Fruit fly (Drosophila melanogaster) whole organism, prepupa: ENCODE data around the gene Tpt.

ENCODE experiments used
- Blimp-1 ChIP-seq: fragments of 200-800 bp; sonication (Bioruptor generic); optimal IDR thresholded peaks from 3 replicates; lab custom pipeline; 2017; ENCODE audit warnings: missing biosample characterization, missing genetic modification characterization, mild to moderate bottlenecking, moderate library complexity, missing genetic modification reagents
- CG11294 ChIP-seq: fragments of 200-800 bp; sonication (Bioruptor generic); IDR thresholded peaks from 2 replicates; pipeline ENCODE4 v1.3.6; 2022; ENCODE audit warnings: missing biosample characterization, missing genetic modification characterization
- CG15336 ChIP-seq: fragments of 200-800 bp; sonication (Bioruptor generic); IDR thresholded peaks from 2 replicates; pipeline ENCODE4 v1.3.6; 2022; ENCODE audit warnings: missing biosample characterization, missing genetic modification characterization
- CG3032 ChIP-seq: fragments of 200-800 bp; optimal IDR thresholded peaks from 2 replicates; lab custom pipeline; 2019; ENCODE audit warnings: missing biosample characterization, mild to moderate bottlenecking, missing genetic modification characterization, moderate library complexity
- CG32006 ChIP-seq: fragments of 200-800 bp; sonication (Bioruptor generic); optimal IDR thresholded peaks from 3 replicates; lab custom pipeline; 2017; ENCODE audit warnings: missing biosample characterization, mild to moderate bottlenecking, missing genetic modification characterization
- CG3919 ChIP-seq: fragments of 200-800 bp; sonication (Bioruptor generic); optimal IDR thresholded peaks from 3 replicates; lab custom pipeline; 2016; ENCODE audit warnings: missing biosample characterization, missing genetic modification characterization
- CG4318 ChIP-seq: fragments of 200-800 bp; sonication (Bioruptor generic); optimal IDR thresholded peaks from 3 replicates; lab custom pipeline; 2017; ENCODE audit warnings: missing biosample characterization, mild to moderate bottlenecking, missing genetic modification characterization
- CG6276 ChIP-seq: fragments of 200-800 bp; sonication (Bioruptor generic); optimal IDR thresholded peaks from 2 replicates; lab custom pipeline; 2017; ENCODE audit warnings: missing biosample characterization, mild to moderate bottlenecking, missing genetic modification characterization
- CG6854 ChIP-seq: fragments of 200-800 bp; sonication (Bioruptor generic); optimal IDR thresholded peaks from 2 replicates; lab custom pipeline; 2017; ENCODE audit warnings: missing biosample characterization, mild to moderate bottlenecking, missing genetic modification characterization
- CG8119 ChIP-seq: fragments of 200-800 bp; sonication (Bioruptor generic); IDR thresholded peaks from 3 replicates; pipeline ENCODE4 v1.3.6; 2022; ENCODE audit warnings: missing biosample characterization, missing genetic modification characterization
- Eip78C ChIP-seq: fragments of 200-800 bp; sonication (Bioruptor generic); peaks from one replicate; lab custom pipeline; 2016; ENCODE audit warnings: missing biosample characterization, missing genetic modification characterization
- Eip93F ChIP-seq: fragments of 200-800 bp; sonication (Bioruptor generic); optimal IDR thresholded peaks from 2 replicates; lab custom pipeline; 2016; ENCODE audit warnings: missing biosample characterization, mild to moderate bottlenecking, missing genetic modification characterization
- Ets21C ChIP-seq: fragments of 200-800 bp; sonication (Bioruptor generic); optimal IDR thresholded peaks from 3 replicates; lab custom pipeline; 2016; ENCODE audit warnings: missing biosample characterization, missing genetic modification characterization
- Ets96B ChIP-seq: fragments of 200-800 bp; optimal IDR thresholded peaks from 2 replicates; lab custom pipeline; 2019; ENCODE audit warnings: missing biosample characterization, mild to moderate bottlenecking, missing genetic modification characterization, moderate library complexity
- Hr38 ChIP-seq: sonication (Bioruptor generic); optimal IDR thresholded peaks from 2 replicates; lab custom pipeline; 2016; ENCODE audit warnings: missing biosample characterization, missing genetic modification characterization
- Hr4 ChIP-seq: fragments of 200-800 bp; sonication (Bioruptor generic); optimal IDR thresholded peaks from 3 replicates; lab custom pipeline; 2016; ENCODE audit warnings: missing biosample characterization, missing genetic modification characterization
- Met ChIP-seq: fragments of 200-800 bp; sonication (Bioruptor generic); optimal IDR thresholded peaks from 3 replicates; lab custom pipeline; 2016; ENCODE audit warnings: missing biosample characterization, missing genetic modification characterization
- OdsH ChIP-seq: fragments of 200-800 bp; sonication (Bioruptor generic); optimal IDR thresholded peaks from 3 replicates; lab custom pipeline; 2016; ENCODE audit warnings: missing biosample characterization, missing genetic modification characterization
- Smox ChIP-seq: fragments of 200-800 bp; sonication (Bioruptor generic); optimal IDR thresholded peaks from 3 replicates; lab custom pipeline; 2016; ENCODE audit warnings: missing biosample characterization, missing genetic modification characterization
- Sox14 ChIP-seq: fragments of 200-800 bp; sonication (Bioruptor generic); optimal IDR thresholded peaks from 3 replicates; lab custom pipeline; 2016; ENCODE audit warnings: missing biosample characterization, missing genetic modification characterization
- Sox15 ChIP-seq: fragments of 200-800 bp; sonication (Bioruptor generic); optimal IDR thresholded peaks from 3 replicates; lab custom pipeline; 2016; ENCODE audit warnings: missing biosample characterization, missing genetic modification characterization
- achi ChIP-seq: fragments of 200-800 bp; sonication (Bioruptor generic); optimal IDR thresholded peaks from 3 replicates; lab custom pipeline; 2016; ENCODE audit warnings: missing biosample characterization, missing genetic modification characterization
- acj6 ChIP-seq: fragments of 200-800 bp; sonication (Bioruptor generic); optimal IDR thresholded peaks from 3 replicates; lab custom pipeline; 2016; ENCODE audit warnings: missing biosample characterization, missing genetic modification characterization
- dac ChIP-seq: fragments of 200-800 bp; sonication (Bioruptor generic); optimal IDR thresholded peaks from 2 replicates; lab custom pipeline; 2017; ENCODE audit warnings: missing biosample characterization, mild to moderate bottlenecking, missing genetic modification characterization
- dsx ChIP-seq: fragments of 200-800 bp; optimal IDR thresholded peaks from 3 replicates; lab custom pipeline; 2019; ENCODE audit warnings: missing biosample characterization, mild to moderate bottlenecking, missing genetic modification characterization, moderate library complexity; ENCODE audit not compliant: poor library complexity, severe bottlenecking
- eg ChIP-seq: fragments of 200-800 bp; sonication (Bioruptor generic); IDR thresholded peaks from 3 replicates; pipeline ENCODE4 v1.3.6; 2022; ENCODE audit warnings: missing biosample characterization, missing genetic modification characterization
- esn ChIP-seq: fragments of 200-800 bp; sonication (Bioruptor generic); optimal IDR thresholded peaks from 2 replicates; lab custom pipeline; 2016; ENCODE audit warnings: missing biosample characterization, mild to moderate bottlenecking, missing genetic modification characterization, moderate library complexity
- fd85E ChIP-seq: fragments of 200-800 bp; sonication (Bioruptor generic); optimal IDR thresholded peaks from 3 replicates; lab custom pipeline; 2016; ENCODE audit warnings: missing biosample characterization, missing genetic modification characterization
- fkh ChIP-seq: fragments of 200-800 bp; sonication (Bioruptor generic); optimal IDR thresholded peaks from 3 replicates; lab custom pipeline; 2017; ENCODE audit warnings: missing biosample characterization, mild to moderate bottlenecking, missing genetic modification characterization, moderate library complexity
- net ChIP-seq: fragments of 200-800 bp; sonication (Bioruptor generic); optimal IDR thresholded peaks from 3 replicates; lab custom pipeline; 2016; ENCODE audit warnings: missing biosample characterization, missing genetic modification characterization
- pdm3 ChIP-seq: fragments of 200-800 bp; sonication (Bioruptor generic); optimal IDR thresholded peaks from 3 replicates; lab custom pipeline; 2016; ENCODE audit warnings: missing biosample characterization, missing genetic modification characterization
- salr ChIP-seq, 2 experiments: fragments of 200-800 bp; sonication (Bioruptor generic); optimal IDR thresholded peaks; 3 replicates each; lab custom pipeline; 2016 to 2018; ENCODE audit warnings: missing biosample characterization in 2 of 2, missing genetic modification characterization in 2 of 2, mild to moderate bottlenecking in 1 of 2
- spab ChIP-seq: fragments of 200-800 bp; sonication (Bioruptor generic); optimal IDR thresholded peaks from 2 replicates; lab custom pipeline; 2017; ENCODE audit warnings: missing biosample characterization, mild to moderate bottlenecking, missing genetic modification characterization, missing genetic modification reagents
- ss ChIP-seq, 2 experiments: fragments of 200-800 bp; sonication (Bioruptor generic); optimal IDR thresholded peaks; 2 replicates in 1 of 2; 3 replicates in 1 of 2; lab custom pipeline; 2017 to 2018; ENCODE audit warnings: mild to moderate bottlenecking in 2 of 2, missing biosample characterization in 2 of 2, missing genetic modification characterization in 2 of 2, moderate library complexity in 1 of 2
- svp ChIP-seq: fragments of 200-800 bp; sonication (Bioruptor generic); peaks from one replicate; lab custom pipeline; 2016; ENCODE audit warnings: missing biosample characterization, missing genetic modification characterization
- topi ChIP-seq: fragments of 200-800 bp; sonication (Bioruptor generic); optimal IDR thresholded peaks from 3 replicates; lab custom pipeline; 2016; ENCODE audit warnings: missing biosample characterization, missing genetic modification characterization
- vri ChIP-seq: fragments of 200-800 bp; sonication (Bioruptor generic); optimal IDR thresholded peaks from 3 replicates; lab custom pipeline; 2016; ENCODE audit warnings: missing biosample characterization, mild to moderate bottlenecking, missing genetic modification characterization

Gene Tpt

DNA sequence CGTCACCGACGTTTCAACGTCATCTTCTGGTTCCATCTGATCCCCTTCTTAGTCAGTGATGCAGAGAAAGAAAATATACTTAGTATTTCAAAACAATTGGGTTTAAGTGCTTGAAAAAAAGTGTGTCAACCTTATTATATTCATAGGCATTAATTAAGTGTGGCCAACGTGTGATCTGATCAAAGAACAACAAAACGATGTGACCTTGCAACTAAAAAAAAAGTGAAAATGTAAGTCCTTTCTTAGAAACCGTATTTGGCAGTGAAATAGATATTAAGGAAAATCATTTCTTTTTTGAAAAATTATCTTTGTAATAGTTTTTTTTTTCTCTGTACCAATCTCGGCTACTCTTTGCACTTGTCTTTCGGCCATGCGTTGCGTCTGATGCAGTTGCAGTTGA lies 20.0 kb downstream of the Tpt start (continued):
- peak; percentile 54 for TF ChIP-seq dac (GFP tag; lab: Kevin White, UChicago)
- peak; percentile 85 for TF ChIP-seq CG15336 (GFP tag; lab: Robert Waterston, UW)
- peak; percentile 79 for TF ChIP-seq CG3032 (tag; lab: Kevin White, UChicago)
- TF ChIP-seq fd85E (GFP tag; lab: Kevin White, UChicago), result peak; percentile 57
- no peak for TF ChIP-seq Hr38 (GFP tag; lab: Kevin White, UChicago)
- peak; percentile 86 for TF ChIP-seq Sox14 (GFP tag; lab: Kevin White, UChicago)
- TF ChIP-seq pdm3 (GFP tag; lab: Kevin White, UChicago), result peak; percentile 87
- no peak for TF ChIP-seq Eip93F (GFP tag; lab: Kevin White, UChicago)
- TF ChIP-seq vri (GFP tag; lab: Kevin White, UChicago), result peak; percentile 20
- peak; percentile 82 for TF ChIP-seq CG8119
- peak; percentile 60 for TF ChIP-seq eg (GFP tag; lab: Robert Waterston, UW)
- TF ChIP-seq svp (GFP tag; lab: Kevin White, UChicago), result peak; percentile 89
- TF ChIP-seq acj6 (GFP tag; lab: Kevin White, UChicago), result peak; percentile 86
- peak; percentile 61 to 87 for TF ChIP-seq salr (GFP tag; optimal IDR thresholded peaks at IDR 0.05; lab: Kevin White, UChicago)
- peak; percentile 78 for TF ChIP-seq Sox15 (GFP tag; lab: Kevin White, UChicago)
- TF ChIP-seq, all 60 proteins: peak for 57

- no peak for TF ChIP-seq Ets21C (GFP tag; lab: Kevin White, UChicago)
- TF ChIP-seq Hr4 (GFP tag; lab: Kevin White, UChicago), result peak; percentile 69
- TF ChIP-seq CG11294 (GFP tag; lab: Robert Waterston, UW), result no peak
- TF ChIP-seq Eip78C (GFP tag; lab: Kevin White, UChicago), result peak; percentile 59
- peak; percentile 23 for TF ChIP-seq pdm3 (GFP tag; lab: Kevin White, UChicago)
- no peak for TF ChIP-seq CG6854 (GFP tag; lab: Kevin White, UChicago)
- no peak for TF ChIP-seq CG3032 (tag; lab: Kevin White, UChicago)
- TF ChIP-seq dac (GFP tag; lab: Kevin White, UChicago), result peak; percentile 51
- peak; percentile 84 for TF ChIP-seq CG32006 (GFP tag; lab: Kevin White, UChicago)
- peak; percentile 24 for TF ChIP-seq net
- no peak for TF ChIP-seq Blimp-1
- no peak for TF ChIP-seq acj6 (GFP tag; lab: Kevin White, UChicago)
- peak in 1 of 2 experiments; percentile 59 for TF ChIP-seq salr (GFP tag; optimal IDR thresholded peaks at IDR 0.05; lab: Kevin White, UChicago)
- no peak for TF ChIP-seq Smox (GFP tag; lab: Kevin White, UChicago)
- TF ChIP-seq eg (GFP tag; lab: Robert Waterston, UW), result peak; percentile 50; the same call in 2 of the 3 replicates
- TF ChIP-seq ss (GFP tag; optimal IDR thresholded peaks at IDR 0.05; lab: Kevin White, UChicago), result peak in 1 of 2 experiments; percentile 38
- peak; percentile 27 for TF ChIP-seq OdsH (GFP tag; lab: Kevin White, UChicago)
- TF ChIP-seq CG8119, result peak; percentile 60
- TF ChIP-seq Ets96B (tag; lab: Kevin White, UChicago), result no peak
- no peak for TF ChIP-seq spab (GFP tag; lab: Kevin White, UChicago)
- TF ChIP-seq esn (GFP tag; lab: Kevin White, UChicago), result no peak
- TF ChIP-seq achi (GFP tag; lab: Kevin White, UChicago), result peak; percentile 27
- TF ChIP-seq CG6276 (GFP tag; lab: Kevin White, UChicago), result peak; percentile 21
- TF ChIP-seq CG4318 (GFP tag; lab: Kevin White, UChicago), result peak; percentile 59
- TF ChIP-seq dsx (GFP tag; lab: Kevin White, UChicago), result no peak
- peak; percentile 73 for TF ChIP-seq CG15336 (GFP tag; lab: Robert Waterston, UW)
- no peak for TF ChIP-seq Met (GFP tag; lab: Kevin White, UChicago)
- TF ChIP-seq, all 60 proteins: peak for 15
These were observed 21.1 kb downstream of the Tpt start for dm6 chr3L:8383968-8384367.

- TF ChIP-seq CG3919 (GFP tag; lab: Kevin White, UChicago) (no peak), vri (GFP tag; lab: Kevin White, UChicago) (no peak), Sox15 (GFP tag; lab: Kevin White, UChicago) (no peak), CG32006 (GFP tag; lab: Kevin White, UChicago) (no peak), CG8119 (no peak), topi (no peak), fkh (GFP tag; lab: Kevin White, UChicago) (peak; percentile 50), dac (GFP tag; lab: Kevin White, UChicago) (no peak)
These were observed 25.9 kb downstream of the Tpt start for dm6 chr3L:8379161-8379560.
